Worm (Caenorhabditis elegans): ENCODE measurements around the gene K02E11.7.

DNA sequence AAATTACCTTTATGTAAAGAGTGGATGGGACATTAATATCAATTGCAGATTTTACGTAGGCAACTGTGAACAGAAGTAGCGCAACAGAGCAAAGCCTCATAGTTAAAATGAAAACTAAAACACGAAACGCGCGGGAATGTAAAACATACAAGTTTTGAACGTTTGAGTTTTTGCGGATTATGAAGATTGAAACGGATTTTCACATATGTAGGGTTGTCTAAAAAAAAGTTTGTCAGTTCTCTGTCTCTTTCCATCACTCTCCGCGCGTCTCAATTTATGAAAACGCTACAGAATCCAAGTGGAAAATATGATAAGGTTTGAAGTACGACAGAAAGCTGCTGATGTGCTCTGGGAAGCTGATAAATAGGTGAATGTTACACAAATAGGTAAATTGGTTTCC lies 7.4 kb downstream of the K02E11.7 start, which contains the start of gene K02E11.3:
- TF ChIP-seq nhr-28 (tag; optimal IDR thresholded peaks at IDR 0.05), result no peak
- TF ChIP-seq elt-1 (tag; optimal IDR thresholded peaks at IDR 0.05), result no peak
- no peak for TF ChIP-seq zag-1 (tag; optimal IDR thresholded peaks at IDR 0.05)
- TF ChIP-seq pqm-1 (tag; optimal IDR thresholded peaks at IDR 0.05), result no peak
- no peak for TF ChIP-seq pha-4 (tag; optimal IDR thresholded peaks at IDR 0.05)
